Worm (Caenorhabditis elegans) whole organism, L3 larva: ENCODE results near the gene F35F10.13.

Experiments
- daf-12 ChIP-seq: fragments of 150-350 bp; optimal IDR thresholded peaks from 2 replicates; lab custom pipeline; 2014; ENCODE audit warnings: missing biosample characterization, missing genetic modification reagents, missing genetic modification characterization
- elt-1 ChIP-seq: fragments of 150-350 bp; optimal IDR thresholded peaks from 2 replicates; lab custom pipeline; 2014; ENCODE audit warnings: missing biosample characterization, missing genetic modification characterization
- fkh-10 ChIP-seq: sonication (generic microtip); optimal IDR thresholded peaks from 2 replicates; lab custom pipeline; 2017; ENCODE audit warnings: missing biosample characterization, missing genetic modification reagents, missing genetic modification characterization
- nfya-1 ChIP-seq: sonication (generic microtip); optimal IDR thresholded peaks from 2 replicates; lab custom pipeline; 2017; ENCODE audit warnings: missing genetic modification characterization, mild to moderate bottlenecking, missing compliant biosample characterization, antibody characterized with exemption, moderate library complexity; ENCODE audit not compliant: insufficient read depth
- nhr-237 ChIP-seq: fragments of 150-350 bp; optimal IDR thresholded peaks from 2 replicates; lab custom pipeline; 2014; ENCODE audit warnings: missing biosample characterization, missing genetic modification characterization
- pha-4 ChIP-seq: fragments of 150-350 bp; optimal IDR thresholded peaks from 2 replicates; lab custom pipeline; 2014; ENCODE audit warnings: missing biosample characterization, missing genetic modification reagents, missing genetic modification characterization

- TF ChIP-seq daf-12 (no peak), pha-4 (tag; lab: Kevin White, UChicago) (no peak), nhr-237 (tag; lab: Kevin White, UChicago) (no peak), fkh-10 (GFP tag; lab: Kevin White, UChicago) (no peak), nfya-1 (tag; lab: Kevin White, UChicago) (no peak), elt-1 (tag; lab: Kevin White, UChicago) (no peak)
These were observed 32.4 kb upstream of the F35F10.13 start, which contains the start of gene str-63 for ce11 chrV:3351266-3351665.
